Worm (Caenorhabditis elegans): ENCODE results near the gene M60.6.

- peak; percentile 67 for TF ChIP-seq nhr-10 (tag; optimal IDR thresholded peaks at IDR 0.05)
- peak; percentile 39 for TF ChIP-seq nhr-48 (tag; optimal IDR thresholded peaks at IDR 0.05)
- no peak for TF ChIP-seq snpc-4 (tag; optimal IDR thresholded peaks at IDR 0.05)
- peak; percentile 22 for TF ChIP-seq mes-2 (tag; optimal IDR thresholded peaks at IDR 0.05; ENCODE audit: poor library complexity, severe bottlenecking)
- no peak for TF ChIP-seq ZK546.5 (tag; optimal IDR thresholded peaks at IDR 0.05)
- TF ChIP-seq zag-1 (tag; optimal IDR thresholded peaks at IDR 0.05) = no peak
- TF ChIP-seq ama-1 (optimal IDR thresholded peaks at IDR 0.05) = no peak
- no peak for TF ChIP-seq lin-15B (tag; optimal IDR thresholded peaks at IDR 0.05)
- no peak for TF ChIP-seq nhr-76 (tag; optimal IDR thresholded peaks at IDR 0.05)
- no peak for TF ChIP-seq lim-7 (GFP tag; IDR thresholded peaks at IDR 0.05)
- TF ChIP-seq unc-130 (GFP tag; optimal IDR thresholded peaks at IDR 0.05) = no peak
- no peak for TF ChIP-seq ces-1 (GFP tag; optimal IDR thresholded peaks at IDR 0.05)
Observed at ce11 chrX:8243116-8243515, 9.1 kb downstream of the M60.6 start.
